Fruit fly (Drosophila melanogaster) whole organism, pupa: ENCODE measurements around the gene tplus3a.
A peak's percentile ranks its signal among the peaks of the same experiment; 100 is the strongest.

ENCODE experiments used
- CG14655 ChIP-seq: fragments of 200-800 bp; sonication (Bioruptor generic); optimal IDR thresholded peaks from 3 replicates; lab custom pipeline; 2017; ENCODE audit warnings: mild to moderate bottlenecking, missing biosample characterization, missing genetic modification reagents, missing genetic modification characterization
- CG17806 ChIP-seq: fragments of 200-800 bp; sonication (Bioruptor generic); optimal IDR thresholded peaks from 2 replicates; lab custom pipeline; 2018; ENCODE audit warnings: missing biosample characterization, mild to moderate bottlenecking, missing genetic modification characterization, moderate library complexity
- CG8159 ChIP-seq: fragments of 200-800 bp; sonication (Bioruptor generic); optimal IDR thresholded peaks from 3 replicates; lab custom pipeline; 2018; ENCODE audit warnings: missing biosample characterization, mild to moderate bottlenecking, missing genetic modification characterization, moderate library complexity
- CG9948 ChIP-seq: fragments of 200-800 bp; sonication (Bioruptor generic); optimal IDR thresholded peaks from 2 replicates; lab custom pipeline; 2018; ENCODE audit warnings: missing biosample characterization, mild to moderate bottlenecking, missing genetic modification characterization, moderate library complexity
- D1 ChIP-seq: fragments of 200-800 bp; sonication (Bioruptor generic); optimal IDR thresholded peaks from 2 replicates; lab custom pipeline; 2018; ENCODE audit warnings: missing biosample characterization, mild to moderate bottlenecking, missing genetic modification characterization, moderate library complexity
- Ets98B ChIP-seq: fragments of 200-800 bp; sonication (Bioruptor generic); IDR thresholded peaks from 2 replicates; pipeline ENCODE4 v1.3.6; 2022; ENCODE audit warnings: missing biosample characterization, missing genetic modification characterization
- Pif1A ChIP-seq: fragments of 200-800 bp; sonication (Bioruptor generic); optimal IDR thresholded peaks from 3 replicates; lab custom pipeline; 2016; ENCODE audit warnings: missing biosample characterization, missing genetic modification characterization
- gl ChIP-seq: fragments of 200-800 bp; sonication (Bioruptor generic); optimal IDR thresholded peaks from 2 replicates; lab custom pipeline; 2018; ENCODE audit warnings: missing biosample characterization, mild to moderate bottlenecking, missing genetic modification characterization
- rn ChIP-seq: fragments of 200-800 bp; sonication (Bioruptor generic); IDR thresholded peaks from 2 replicates; pipeline ENCODE4 v1.3.6; 2022; ENCODE audit warnings: missing biosample characterization, missing genetic modification characterization

tplus3a gene

DNA sequence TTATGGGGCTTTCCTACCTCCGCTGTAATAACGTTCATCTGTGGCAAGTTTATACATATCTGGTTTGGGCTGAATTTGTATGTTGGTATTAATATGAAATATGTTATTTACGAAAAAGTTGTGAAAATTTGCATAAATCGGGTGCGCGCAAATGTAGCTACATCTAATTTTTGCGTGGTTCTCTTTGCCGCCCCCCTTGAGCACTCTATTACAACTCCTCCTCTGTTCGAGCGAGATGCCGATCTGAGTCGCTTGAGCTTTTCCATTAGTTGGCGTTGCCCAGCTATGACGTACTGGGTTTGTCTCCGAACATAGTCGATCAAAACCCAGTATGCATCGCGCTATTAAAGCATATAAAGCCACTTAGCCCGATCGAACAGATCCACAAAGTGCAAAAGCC, 37.7 kb downstream of the tplus3a start, which contains the start of gene CG6675:
Gene CG6675 (plus strand): TSS at position 301 of the 400 bp plus-strand sequence.
- TF ChIP-seq Ets98B (GFP tag; lab: Robert Waterston, UW) (no peak), gl (tag; lab: Kevin White, UChicago) (no peak), CG17806 (tag; lab: Kevin White, UChicago) (no peak), D1 (no peak), CG14655 (peak; percentile 5)

DNA sequence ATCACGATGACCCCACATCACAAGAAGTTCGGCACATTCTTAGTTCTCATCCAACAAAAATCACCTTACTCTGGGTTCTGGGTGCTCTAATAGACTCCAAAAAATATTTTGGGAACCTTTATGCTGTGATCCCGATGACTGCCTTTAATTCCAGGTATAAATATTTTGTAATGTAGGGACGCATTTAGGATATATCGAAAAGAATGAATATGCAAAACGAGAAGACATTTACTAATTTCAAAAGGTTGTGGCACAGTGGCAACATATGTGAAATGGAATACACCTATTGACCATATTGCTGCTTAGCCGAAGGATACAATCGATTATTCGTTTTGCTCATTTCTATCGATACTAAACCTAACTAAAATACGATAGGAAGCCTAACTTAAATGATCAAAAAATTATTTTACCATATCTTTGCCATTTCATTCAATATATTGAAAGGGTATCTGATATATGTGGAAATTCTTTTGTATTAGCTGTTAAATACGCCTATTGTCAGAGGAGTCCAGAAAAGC, 50.0 kb downstream of the tplus3a start, which contains the start of gene CG3651:
Gene CG3651 (plus strand): TSS at position 468 of the 518 bp plus-strand sequence.
- TF ChIP-seq Pif1A (GFP tag; lab: Kevin White, UChicago) (peak; percentile 14), CG9948 (no peak)

DNA sequence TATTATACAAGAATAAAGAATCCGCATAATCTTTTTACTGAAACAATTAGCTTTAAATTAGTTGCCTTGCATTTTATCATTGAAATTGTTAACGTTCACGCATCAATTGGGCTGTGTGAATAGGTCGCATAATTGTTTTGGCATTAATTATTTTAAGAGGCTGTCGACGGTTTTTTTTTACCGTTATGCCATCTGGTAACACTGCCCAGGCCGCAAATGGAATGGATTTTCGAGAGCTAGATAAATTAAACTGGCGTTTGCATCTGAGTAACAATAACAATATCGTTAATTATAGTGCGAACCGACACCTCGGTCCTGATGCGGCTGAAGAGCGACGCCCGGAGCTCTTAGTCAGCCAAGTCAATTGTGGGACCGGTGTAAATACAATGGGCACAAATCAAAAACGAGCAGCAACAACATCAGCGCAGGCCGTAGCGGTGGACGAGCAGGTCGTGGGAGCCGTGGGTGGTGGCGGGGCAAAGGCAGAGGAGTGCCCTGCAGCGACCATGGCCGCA, 50.8 kb downstream of the tplus3a start:
- 0 out of 2 replicates have a peak, but pooled peaks have one; percentile 12 for TF ChIP-seq rn (GFP tag; lab: Robert Waterston, UW)
- TF ChIP-seq Ets98B (GFP tag; lab: Robert Waterston, UW) = no peak
- peak; percentile 13 for TF ChIP-seq CG8159 (tag; lab: Kevin White, UChicago)
- TF ChIP-seq, all 21 proteins: peak for 2
